Worm (Caenorhabditis elegans) whole organism, L4 larva: ENCODE results near the gene otpl-4.

ENCODE experiments used
- F26F4.8 ChIP-seq: fragments of 200-800 bp; sonication (Bioruptor generic); conservative IDR thresholded peaks from 2 replicates; pipeline ENCODE4 v1.3.6; 2022; ENCODE audit warnings: missing genetic modification characterization, missing compliant biosample characterization
- F49E8.2 ChIP-seq: sonication (generic microtip); optimal IDR thresholded peaks from 2 replicates; lab custom pipeline; 2016; ENCODE audit warnings: missing compliant biosample characterization, mild to moderate bottlenecking, missing genetic modification characterization, borderline replicate concordance
- Y105C5A.15 ChIP-seq: fragments of 200-800 bp; sonication (Bioruptor generic); IDR thresholded peaks from 2 replicates; pipeline ENCODE4 v1.3.6; 2022; ENCODE audit warnings: missing genetic modification characterization, missing compliant biosample characterization
- Y48G9A.11 ChIP-seq: fragments of 200-800 bp; sonication (Bioruptor generic); IDR thresholded peaks from 2 replicates; pipeline ENCODE4 v1.3.6; 2022; ENCODE audit warnings: missing genetic modification reagents, missing genetic modification characterization, missing compliant biosample characterization
- aha-1 ChIP-seq: fragments of 150-350 bp; peaks from one replicate; lab custom pipeline; 2014; ENCODE audit warnings: missing biosample characterization, missing genetic modification characterization
- arid-1 ChIP-seq: fragments of 200-800 bp; sonication (Bioruptor generic); conservative IDR thresholded peaks from 2 replicates; pipeline ENCODE4 v1.3.6; 2022; ENCODE audit warnings: missing genetic modification reagents, missing genetic modification characterization, missing compliant biosample characterization
- ceh-28 ChIP-seq: fragments of 150-350 bp; optimal IDR thresholded peaks from 2 replicates; lab custom pipeline; 2014; ENCODE audit warnings: missing biosample characterization, missing genetic modification reagents, missing genetic modification characterization
- ceh-44 ChIP-seq: fragments of 200-800 bp; sonication (Bioruptor generic); IDR thresholded peaks from 2 replicates; pipeline ENCODE4 v1.3.6; 2022; ENCODE audit warnings: missing genetic modification reagents, missing genetic modification characterization, missing compliant biosample characterization
- ceh-82 ChIP-seq: sonication (generic microtip); optimal IDR thresholded peaks from 2 replicates; lab custom pipeline; 2017; ENCODE audit warnings: missing biosample characterization, missing genetic modification characterization
- ces-1 ChIP-seq: fragments of 150-350 bp; sonication (generic microtip); optimal IDR thresholded peaks from 4 replicates; lab custom pipeline; 2014; ENCODE audit warnings: missing biosample characterization, missing genetic modification reagents, missing genetic modification characterization
- cey-2 ChIP-seq: sonication (generic microtip); optimal IDR thresholded peaks from 3 replicates; lab custom pipeline; 2017; ENCODE audit warnings: missing genetic modification characterization, mild to moderate bottlenecking, missing compliant biosample characterization, antibody characterized with exemption, borderline replicate concordance; ENCODE audit not compliant: insufficient read depth
- ctbp-1 ChIP-seq: fragments of 200-800 bp; sonication (Bioruptor generic); IDR thresholded peaks from 2 replicates; pipeline ENCODE4 v1.3.6; 2022; ENCODE audit warnings: missing genetic modification reagents, missing genetic modification characterization, missing compliant biosample characterization
- daf-16 ChIP-seq, 3 experiments: sonication (generic microtip); optimal IDR thresholded peaks; 2 replicates each; lab custom pipeline; 2016 to 2017; ENCODE audit warnings: missing genetic modification characterization in 3 of 3, missing genetic modification reagents in 3 of 3, mild to moderate bottlenecking in 2 of 3, missing compliant biosample characterization in 2 of 3, missing biosample characterization in 1 of 3, moderate library complexity in 1 of 3
- dmd-6 ChIP-seq: fragments of 200-800 bp; sonication (Bioruptor generic); IDR thresholded peaks from 2 replicates; pipeline ENCODE4 v1.3.6; 2022; ENCODE audit warnings: missing genetic modification reagents, missing genetic modification characterization, missing compliant biosample characterization
- egl-27 ChIP-seq: sonication (generic microtip); optimal IDR thresholded peaks from 3 replicates; lab custom pipeline; 2017; ENCODE audit warnings: missing biosample characterization, missing genetic modification reagents, missing genetic modification characterization
- fos-1 ChIP-seq: fragments of 150-350 bp; optimal IDR thresholded peaks from 2 replicates; lab custom pipeline; 2014; ENCODE audit warnings: missing biosample characterization, missing genetic modification characterization
- lim-7 ChIP-seq: fragments of 200-800 bp; sonication (Bioruptor generic); IDR thresholded peaks from 2 replicates; pipeline ENCODE4 v1.3.6; 2022; ENCODE audit warnings: missing genetic modification characterization, missing compliant biosample characterization
- lin-1 ChIP-seq: fragments of 200-800 bp; sonication (Bioruptor generic); IDR thresholded peaks from 2 replicates; pipeline ENCODE4 v1.3.6; 2022; ENCODE audit warnings: missing genetic modification reagents, missing genetic modification characterization, missing compliant biosample characterization
- lin-29 ChIP-seq: fragments of 200-800 bp; sonication (Bioruptor generic); IDR thresholded peaks from 2 replicates; pipeline ENCODE4 v1.3.6; 2022; ENCODE audit warnings: missing genetic modification reagents, missing genetic modification characterization, missing compliant biosample characterization
- lsy-2 ChIP-seq, 2 experiments: fragments of 150-350 bp in 1 of 2; sonication (generic microtip) in 1 of 2; optimal IDR thresholded peaks; 2 replicates each; lab custom pipeline; 2014 to 2017; ENCODE audit warnings: missing biosample characterization in 2 of 2, missing genetic modification characterization in 2 of 2
- mep-1 ChIP-seq: fragments of 150-350 bp; sonication (generic microtip); optimal IDR thresholded peaks from 3 replicates; lab custom pipeline; 2014; ENCODE audit warnings: missing biosample characterization, missing genetic modification characterization
- mes-2 ChIP-seq: sonication (generic microtip); optimal IDR thresholded peaks from 2 replicates; lab custom pipeline; 2016; ENCODE audit warnings: missing genotype, mild to moderate bottlenecking, missing genetic modification characterization, missing compliant biosample characterization; ENCODE audit not compliant: poor library complexity, severe bottlenecking
- nhr-11 ChIP-seq: fragments of 150-350 bp; optimal IDR thresholded peaks from 2 replicates; lab custom pipeline; 2014; ENCODE audit warnings: missing biosample characterization, missing genetic modification characterization
- nhr-111 ChIP-seq: fragments of 200-800 bp; sonication (Bioruptor generic); optimal IDR thresholded peaks from 2 replicates; lab custom pipeline; 2018; ENCODE audit warnings: mild to moderate bottlenecking, missing genetic modification characterization, missing compliant biosample characterization
- nhr-28 ChIP-seq: fragments of 150-350 bp; optimal IDR thresholded peaks from 2 replicates; lab custom pipeline; 2014; ENCODE audit warnings: missing biosample characterization, missing genetic modification characterization
- nhr-76 ChIP-seq: fragments of 150-350 bp; optimal IDR thresholded peaks from 2 replicates; lab custom pipeline; 2014; ENCODE audit warnings: missing biosample characterization, missing genetic modification characterization
- pqm-1 ChIP-seq: sonication (generic microtip); optimal IDR thresholded peaks from 2 replicates; lab custom pipeline; 2017; ENCODE audit warnings: missing biosample characterization, missing genetic modification characterization
- skn-1 ChIP-seq: fragments of 150-350 bp; optimal IDR thresholded peaks from 2 replicates; lab custom pipeline; 2014; ENCODE audit warnings: missing biosample characterization, missing genetic modification characterization
- unc-39 ChIP-seq: sonication (generic microtip); optimal IDR thresholded peaks from 2 replicates; lab custom pipeline; 2017; ENCODE audit warnings: missing biosample characterization, missing genetic modification characterization
- unc-62 ChIP-seq, 3 experiments: fragments of 150-350 bp in 1 of 3; sonication (generic microtip); optimal IDR thresholded peaks in 2 of 3; peaks in 1 of 3; 1 replicate in 1 of 3; 2 replicates in 2 of 3; lab custom pipeline; 2014 to 2017; ENCODE audit warnings: missing biosample characterization in 3 of 3, missing genetic modification characterization in 3 of 3, missing genetic modification reagents in 3 of 3, missing genotype in 1 of 3
- ztf-11 ChIP-seq: fragments of 150-350 bp; optimal IDR thresholded peaks from 2 replicates; lab custom pipeline; 2014; ENCODE audit warnings: missing biosample characterization, missing genetic modification characterization
- ztf-7 ChIP-seq: fragments of 150-350 bp; optimal IDR thresholded peaks from 2 replicates; lab custom pipeline; 2014; ENCODE audit warnings: missing biosample characterization, missing genetic modification characterization

otpl-4 gene

DNA sequence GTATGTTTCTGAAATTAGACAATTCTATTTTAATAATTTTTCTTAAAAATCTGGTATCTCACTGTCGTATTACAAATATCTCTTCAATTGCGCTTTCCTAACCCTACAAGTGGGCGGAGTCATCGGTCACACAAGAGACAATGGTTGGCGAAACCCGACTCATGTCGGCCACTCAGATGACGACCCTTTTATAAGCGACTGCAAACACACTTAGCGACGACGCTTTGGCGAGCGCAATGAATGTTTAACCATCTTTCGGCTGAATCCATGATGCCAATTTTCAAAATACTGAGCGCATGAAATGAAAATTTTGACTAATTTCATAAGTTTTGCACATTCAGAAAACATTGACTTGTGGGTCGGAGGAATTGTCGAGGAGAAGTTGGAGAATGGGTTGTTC, 36.8 kb upstream of the otpl-4 start (continued):
- TF ChIP-seq lin-1 (peak; percentile 99), pqm-1 (tag; lab: Kevin White, UChicago) (no peak), skn-1 (tag; lab: Kevin White, UChicago) (no peak), ztf-7 (tag; lab: Kevin White, UChicago) (peak; percentile 95), fos-1 (peak; percentile 47), lsy-2 (tag; optimal IDR thresholded peaks at IDR 0.05; lab: Kevin White, UChicago) (peak; percentile 72 to 86), Y105C5A.15 (GFP tag; lab: Robert Waterston, UW) (peak; percentile 100), nhr-28 (peak; percentile 65), cey-2 (tag; lab: Kevin White, UChicago) (no peak), dmd-6 (GFP tag; lab: Robert Waterston, UW) (peak; percentile 92; the same call in 1 of the 2 replicates), mes-2 (tag; lab: Kevin White, UChicago) (peak; percentile 96), egl-27 (tag; lab: Kevin White, UChicago) (no peak), mep-1 (tag; lab: Kevin White, UChicago) (peak; percentile 93), arid-1 (GFP tag; lab: Robert Waterston, UW) (peak; percentile 99), unc-39 (tag; lab: Kevin White, UChicago) (no peak), nhr-111 (GFP tag; lab: Kevin White, UChicago) (peak; percentile 100), ceh-44 (GFP tag; lab: Robert Waterston, UW) (peak; percentile 96), Y48G9A.11 (GFP tag; lab: Robert Waterston, UW) (peak; percentile 95), ztf-11 (tag; lab: Kevin White, UChicago) (no peak), ces-1 (GFP tag; lab: Kevin White, UChicago) (peak; percentile 74), nhr-11 (tag; lab: Kevin White, UChicago) (peak; percentile 4)

DNA sequence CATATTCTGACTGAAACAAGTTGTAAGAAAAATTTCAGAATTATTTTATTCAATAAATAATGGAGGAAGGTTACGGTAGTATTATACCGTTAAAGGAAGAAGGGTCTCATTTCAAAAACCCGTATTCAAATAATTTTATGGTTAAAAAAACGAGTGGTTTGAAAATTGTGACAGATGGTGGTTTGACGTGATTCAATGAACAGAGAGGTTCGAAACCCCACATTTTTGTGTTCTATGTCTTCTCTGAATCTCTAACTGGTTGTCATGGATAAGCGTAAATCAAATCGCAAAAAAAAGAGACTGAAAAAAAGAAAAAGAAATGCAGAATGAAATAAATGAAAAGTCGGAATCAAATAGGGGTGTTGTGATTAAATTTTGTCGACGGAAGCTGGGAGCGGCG, 29.8 kb upstream of the otpl-4 start, which contains the start of gene ZK994.6:
Gene ZK994.6, minus strand, starts transcription at position 101 of the 400 bp plus-strand sequence.
- TF ChIP-seq nhr-76 (tag; lab: Kevin White, UChicago) = no peak
- no peak for TF ChIP-seq lim-7
- TF ChIP-seq, all 104 proteins: peak for 0

DNA sequence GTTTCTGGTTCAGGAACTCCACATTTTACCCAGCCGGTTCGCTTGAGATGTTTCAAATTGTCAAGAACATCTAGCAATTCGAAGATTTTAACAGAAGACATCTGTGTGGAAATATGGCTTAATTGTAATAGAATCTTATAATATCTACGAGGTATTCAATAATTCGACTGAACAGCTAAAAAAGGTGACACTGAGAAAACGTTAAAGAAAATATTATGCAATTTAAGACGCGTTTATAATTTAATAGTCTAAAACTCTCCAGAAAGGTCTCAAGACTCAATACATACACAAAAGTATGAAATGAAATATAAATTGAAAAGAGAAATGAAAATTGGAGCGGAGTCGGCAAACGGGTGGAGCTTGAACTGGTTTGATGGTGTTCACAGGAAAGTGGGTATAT, 23.8 kb upstream of the otpl-4 start, which contains the start of gene F45F2.9:
Gene F45F2.9, minus strand, starts transcription at position 101 of the 400 bp plus-strand sequence.
- TF ChIP-seq ceh-28 (tag; lab: Kevin White, UChicago) (no peak), ctbp-1 (no peak), ceh-82 (tag; lab: Kevin White, UChicago) (no peak), lin-29 (GFP tag; lab: Robert Waterston, UW) (no peak)

ce11 chrV:8516426-8516825, 20.7 kb upstream of the otpl-4 start:
- TF ChIP-seq F49E8.2 (tag; lab: Kevin White, UChicago) (no peak), daf-16 (GFP tag; optimal IDR thresholded peaks at IDR 0.05; lab: Kevin White, UChicago) (no peak), daf-16 (tag; optimal IDR thresholded peaks at IDR 0.05; lab: Kevin White, UChicago) (no peak), aha-1 (peak; percentile 96)

DNA sequence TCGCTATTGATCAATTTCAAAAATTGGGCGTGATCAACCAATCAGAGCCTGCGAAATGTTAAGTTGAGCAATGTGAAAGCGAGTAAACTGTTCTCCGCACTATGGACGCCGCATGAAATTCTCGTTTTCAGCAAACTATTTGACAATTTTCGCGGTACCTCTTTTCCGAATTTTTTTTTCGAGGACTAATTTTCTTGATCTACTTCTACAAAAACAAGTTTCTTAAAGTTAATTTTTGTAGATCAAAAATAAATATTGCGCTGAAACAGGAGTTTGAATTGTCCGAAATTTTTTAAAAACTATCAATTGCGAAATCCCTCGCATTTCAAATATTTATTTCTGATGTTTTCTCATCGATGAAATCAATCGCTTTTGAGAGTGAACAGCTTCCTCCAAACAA, 19.4 kb upstream of the otpl-4 start:
- TF ChIP-seq F26F4.8 (GFP tag; lab: Robert Waterston, UW) (no peak), unc-62 (GFP tag; optimal IDR thresholded peaks at IDR 0.05 in 1 of 2; lab: Kevin White, UChicago) (peak in 1 of 2 experiments; percentile 82), unc-62 (tag; optimal IDR thresholded peaks at IDR 0.05; lab: Kevin White, UChicago) (no peak)
